Fruit fly (Drosophila melanogaster): Measurements from ENCODE around the gene Nup107.

The Nup107 gene

dm6 chr2L:10735923-10736322 is at the start of gene Nup107:
Gene Nup107 (minus strand): TSS chr2L:10736071.
- TF ChIP-seq EcR (GFP tag; optimal IDR thresholded peaks at IDR 0.05) = no peak
- no peak for TF ChIP-seq Dll (optimal IDR thresholded peaks at IDR 0.05)
- TF ChIP-seq usp (GFP tag; optimal IDR thresholded peaks at IDR 0.05) = no peak
- TF ChIP-seq CG8478 (optimal IDR thresholded peaks at IDR 0.05) = no peak

- no peak for TF ChIP-seq Dll (optimal IDR thresholded peaks at IDR 0.05)
- TF ChIP-seq pan (optimal IDR thresholded peaks at IDR 0.05) = no peak
- TF ChIP-seq CG8478 (optimal IDR thresholded peaks at IDR 0.05) = no peak
- no peak for TF ChIP-seq EcR (GFP tag; optimal IDR thresholded peaks at IDR 0.05)
- no peak for TF ChIP-seq psq (optimal IDR thresholded peaks at IDR 0.05)
- no peak for TF ChIP-seq usp (GFP tag; optimal IDR thresholded peaks at IDR 0.05)
These were observed 45.4 kb upstream of the Nup107 start for dm6 chr2L:10781252-10781651.

- TF ChIP-seq psq (optimal IDR thresholded peaks at IDR 0.05) (no peak), CG8478 (optimal IDR thresholded peaks at IDR 0.05) (no peak), pan (optimal IDR thresholded peaks at IDR 0.05) (no peak), EcR (GFP tag; optimal IDR thresholded peaks at IDR 0.05) (no peak), usp (GFP tag; optimal IDR thresholded peaks at IDR 0.05) (no peak), Dll (optimal IDR thresholded peaks at IDR 0.05) (no peak)
These were observed 38.2 kb upstream of the Nup107 start for dm6 chr2L:10774041-10774440.

dm6 chr2L:10770568-10770967 is 34.7 kb upstream of the Nup107 start, which contains the start of gene CG17127:
Gene CG17127 (plus strand): TSS chr2L:10770868.
- TF ChIP-seq Dll (optimal IDR thresholded peaks at IDR 0.05) (no peak), CG8478 (optimal IDR thresholded peaks at IDR 0.05) (no peak), psq (optimal IDR thresholded peaks at IDR 0.05) (no peak), usp (GFP tag; optimal IDR thresholded peaks at IDR 0.05) (no peak), pan (optimal IDR thresholded peaks at IDR 0.05) (no peak), EcR (GFP tag; optimal IDR thresholded peaks at IDR 0.05) (no peak)

- no peak for TF ChIP-seq Dll (optimal IDR thresholded peaks at IDR 0.05)
- TF ChIP-seq psq (optimal IDR thresholded peaks at IDR 0.05) = no peak
- TF ChIP-seq pan (optimal IDR thresholded peaks at IDR 0.05) = no peak
- TF ChIP-seq CG8478 (optimal IDR thresholded peaks at IDR 0.05) = no peak
These were observed 33.8 kb upstream of the Nup107 start, which contains the start of gene CG6724 for dm6 chr2L:10769708-10770107. Gene CG6724 (minus strand): TSS chr2L:10769952.

dm6 chr2L:10767597-10768188 is 31.8 kb upstream of the Nup107 start, which contains the start of gene Ubc2:
Gene Ubc2 (minus strand): TSS chr2L:10768006.
- TF ChIP-seq CG8478 (optimal IDR thresholded peaks at IDR 0.05) (no peak), pan (optimal IDR thresholded peaks at IDR 0.05) (no peak), Dll (optimal IDR thresholded peaks at IDR 0.05) (no peak), usp (GFP tag; optimal IDR thresholded peaks at IDR 0.05) (no peak), EcR (GFP tag; optimal IDR thresholded peaks at IDR 0.05) (no peak), psq (optimal IDR thresholded peaks at IDR 0.05) (no peak)

dm6 chr2L:10760422-10761166 is 24.7 kb upstream of the Nup107 start, which contains the start of gene CG6495:
Gene CG6495 (plus strand): TSS chr2L:10761116.
- no peak for TF ChIP-seq psq (optimal IDR thresholded peaks at IDR 0.05)

- TF ChIP-seq pan (optimal IDR thresholded peaks at IDR 0.05) (no peak), Dll (optimal IDR thresholded peaks at IDR 0.05) (no peak), psq (optimal IDR thresholded peaks at IDR 0.05) (no peak), EcR (GFP tag; optimal IDR thresholded peaks at IDR 0.05) (no peak), CG8478 (optimal IDR thresholded peaks at IDR 0.05) (no peak), usp (GFP tag; optimal IDR thresholded peaks at IDR 0.05) (no peak)
These were observed 23.8 kb upstream of the Nup107 start for dm6 chr2L:10759624-10760023.

dm6 chr2L:10757038-10757685 is 21.3 kb upstream of the Nup107 start:
- TF ChIP-seq psq (optimal IDR thresholded peaks at IDR 0.05) (no peak), usp (GFP tag; optimal IDR thresholded peaks at IDR 0.05) (no peak), pan (optimal IDR thresholded peaks at IDR 0.05) (no peak), EcR (GFP tag; optimal IDR thresholded peaks at IDR 0.05) (no peak), Dll (optimal IDR thresholded peaks at IDR 0.05) (no peak), CG8478 (optimal IDR thresholded peaks at IDR 0.05) (no peak)

dm6 chr2L:10756049-10756448 is 20.2 kb upstream of the Nup107 start, which contains the start of gene CG17124:
Gene CG17124 (minus strand): TSS chr2L:10756325.
- no peak for TF ChIP-seq usp (GFP tag; optimal IDR thresholded peaks at IDR 0.05)
- TF ChIP-seq pan (optimal IDR thresholded peaks at IDR 0.05) = no peak
- TF ChIP-seq psq (optimal IDR thresholded peaks at IDR 0.05) = no peak
- TF ChIP-seq EcR (GFP tag; optimal IDR thresholded peaks at IDR 0.05) = no peak
- TF ChIP-seq CG8478 (optimal IDR thresholded peaks at IDR 0.05) = no peak
- no peak for TF ChIP-seq Dll (optimal IDR thresholded peaks at IDR 0.05)

dm6 chr2L:10754599-10754998 is 18.7 kb upstream of the Nup107 start:
- no peak for TF ChIP-seq pan (optimal IDR thresholded peaks at IDR 0.05)

- TF ChIP-seq usp (GFP tag; optimal IDR thresholded peaks at IDR 0.05) (no peak), EcR (GFP tag; optimal IDR thresholded peaks at IDR 0.05) (no peak), pan (optimal IDR thresholded peaks at IDR 0.05) (no peak), psq (optimal IDR thresholded peaks at IDR 0.05) (no peak), CG8478 (optimal IDR thresholded peaks at IDR 0.05) (no peak), Dll (optimal IDR thresholded peaks at IDR 0.05) (no peak)
These were observed 17.7 kb upstream of the Nup107 start for dm6 chr2L:10753618-10754017.

Data from whole organism.